Fruit fly (Drosophila melanogaster) whole organism, embryonic: ENCODE measurements around the gene CG42833.

Experiments
- B-H2 ChIP-seq: fragments of 200-800 bp; sonication (Bioruptor generic); optimal IDR thresholded peaks from 2 replicates; lab custom pipeline; 2018; ENCODE audit warnings: missing biosample characterization, mild to moderate bottlenecking, missing genetic modification characterization
- CG12769 ChIP-seq: fragments of 200-800 bp; sonication (Bioruptor generic); optimal IDR thresholded peaks from 2 replicates; lab custom pipeline; 2019; ENCODE audit warnings: missing biosample characterization, mild to moderate bottlenecking, missing genetic modification characterization, moderate library complexity
- CG13894 ChIP-seq: fragments of 200-800 bp; sonication (Bioruptor generic); optimal IDR thresholded peaks from 3 replicates; lab custom pipeline; 2018; ENCODE audit warnings: missing biosample characterization, mild to moderate bottlenecking, missing genetic modification characterization, moderate library complexity
- CG15479 ChIP-seq: fragments of 200-800 bp; sonication (Bioruptor generic); optimal IDR thresholded peaks from 3 replicates; lab custom pipeline; 2019; ENCODE audit warnings: missing biosample characterization, mild to moderate bottlenecking, missing genetic modification characterization, moderate library complexity
- CG15601 ChIP-seq: fragments of 200-800 bp; sonication (Bioruptor generic); optimal IDR thresholded peaks from 3 replicates; lab custom pipeline; 2019; ENCODE audit warnings: missing biosample characterization, mild to moderate bottlenecking, missing genetic modification characterization, moderate library complexity
- CG17612 ChIP-seq: fragments of 200-800 bp; sonication (Bioruptor generic); IDR thresholded peaks from 2 replicates; pipeline ENCODE4 v1.3.6; 2022; ENCODE audit warnings: missing biosample characterization, missing genetic modification characterization
- CG2116 ChIP-seq: fragments of 200-800 bp; sonication (Bioruptor generic); optimal IDR thresholded peaks from 3 replicates; lab custom pipeline; 2018; ENCODE audit warnings: missing biosample characterization, mild to moderate bottlenecking, missing genetic modification characterization
- CG3065 ChIP-seq: fragments of 200-800 bp; sonication (Bioruptor generic); optimal IDR thresholded peaks from 2 replicates; lab custom pipeline; 2016; ENCODE audit warnings: missing biosample characterization, missing genetic modification characterization
- CG3281 ChIP-seq: fragments of 200-800 bp; sonication (Bioruptor generic); optimal IDR thresholded peaks from 3 replicates; lab custom pipeline; 2017; ENCODE audit warnings: missing biosample characterization, mild to moderate bottlenecking, missing genetic modification characterization
- CG4404 ChIP-seq: fragments of 200-800 bp; sonication (Bioruptor generic); IDR thresholded peaks from 2 replicates; pipeline ENCODE4 v1.3.6; 2022; ENCODE audit warnings: missing biosample characterization, missing genetic modification characterization
- CG5953 ChIP-seq: fragments of 200-800 bp; sonication (Bioruptor generic); IDR thresholded peaks from 2 replicates; pipeline ENCODE4 v1.3.6; 2022; ENCODE audit warnings: missing biosample characterization, missing genetic modification characterization
- CG6175 ChIP-seq: fragments of 200-800 bp; sonication (Bioruptor generic); IDR thresholded peaks from 3 replicates; pipeline ENCODE4 v1.3.6; 2022; ENCODE audit warnings: missing biosample characterization, missing genetic modification characterization
- CG6791 ChIP-seq: fragments of 200-800 bp; sonication (Bioruptor generic); IDR thresholded peaks from 3 replicates; pipeline ENCODE4 v1.3.6; 2022; ENCODE audit warnings: missing biosample characterization, missing genetic modification characterization; ENCODE audit not compliant: partially characterized antibody
- CG7745 ChIP-seq: fragments of 200-800 bp; sonication (Bioruptor generic); optimal IDR thresholded peaks from 2 replicates; lab custom pipeline; 2018; ENCODE audit warnings: missing biosample characterization, mild to moderate bottlenecking, missing genetic modification characterization, moderate library complexity
- CTCF ChIP-seq: fragments of 200-800 bp; sonication (Bioruptor generic); optimal IDR thresholded peaks from 2 replicates; lab custom pipeline; 2017; ENCODE audit warnings: missing biosample characterization, mild to moderate bottlenecking, missing genetic modification characterization, moderate library complexity
- D ChIP-seq, 2 experiments: fragments of 200-800 bp in 1 of 2; fragments of >200 bp in 1 of 2; sonication (Bioruptor generic) in 1 of 2; optimal IDR thresholded peaks; 2 replicates in 1 of 2; 3 replicates in 1 of 2; lab custom pipeline; 2017; ENCODE audit warnings: mild to moderate bottlenecking in 1 of 2, missing biosample characterization in 1 of 2, missing genetic modification characterization in 1 of 2, missing genetic modification reagents in 1 of 2
- Dbx ChIP-seq: fragments of 200-800 bp; sonication (Bioruptor generic); IDR thresholded peaks from 3 replicates; pipeline ENCODE4 v1.3.6; 2022; ENCODE audit warnings: missing biosample characterization, missing genetic modification characterization
- Dll ChIP-seq: fragments of 200-800 bp; sonication (Bioruptor generic); IDR thresholded peaks from 4 replicates; pipeline ENCODE4 v1.3.6; 2022; ENCODE audit warnings: missing biosample characterization, missing genetic modification characterization; ENCODE audit not compliant: partially characterized antibody
- Gug ChIP-seq: fragments of 200-800 bp; sonication (Bioruptor generic); IDR thresholded peaks from 4 replicates; pipeline ENCODE4 v1.3.6; 2022; ENCODE audit warnings: missing biosample characterization, missing genetic modification characterization
- HLH3B ChIP-seq: fragments of 200-800 bp; sonication (Bioruptor generic); IDR thresholded peaks from 2 replicates; pipeline ENCODE4 v1.3.6; 2022; ENCODE audit warnings: missing biosample characterization, missing genetic modification characterization
- HmgZ ChIP-seq: fragments of 200-800 bp; sonication (Bioruptor generic); optimal IDR thresholded peaks from 2 replicates; lab custom pipeline; 2018; ENCODE audit warnings: missing biosample characterization, mild to moderate bottlenecking, missing genetic modification characterization
- Lim3 ChIP-seq: fragments of 200-800 bp; sonication (Bioruptor generic); IDR thresholded peaks from 2 replicates; pipeline ENCODE4 v1.3.6; 2022; ENCODE audit warnings: missing biosample characterization, missing genetic modification characterization
- Max ChIP-seq: fragments of 200-800 bp; sonication (Bioruptor generic); optimal IDR thresholded peaks from 2 replicates; lab custom pipeline; 2016; ENCODE audit warnings: missing biosample characterization, mild to moderate bottlenecking, missing genetic modification characterization
- Mes4 ChIP-seq: fragments of 200-800 bp; sonication (Bioruptor generic); optimal IDR thresholded peaks from 2 replicates; lab custom pipeline; 2016; ENCODE audit warnings: missing biosample characterization, missing genetic modification characterization
- Mrtf ChIP-seq: fragments of 200-800 bp; sonication (Bioruptor generic); IDR thresholded peaks from 3 replicates; pipeline ENCODE4 v1.3.6; 2022; ENCODE audit warnings: missing biosample characterization, missing genetic modification characterization
- NC2β ChIP-seq: fragments of 200-800 bp; sonication (Bioruptor generic); optimal IDR thresholded peaks from 2 replicates; lab custom pipeline; 2016; ENCODE audit warnings: missing biosample characterization, missing genetic modification characterization
- Pdp1 ChIP-seq, 2 experiments: fragments of 200-800 bp; sonication (Bioruptor generic); optimal IDR thresholded peaks; 3 replicates each; lab custom pipeline; 2016; ENCODE audit warnings: missing biosample characterization in 2 of 2, missing genetic modification characterization in 2 of 2, mild to moderate bottlenecking in 1 of 2, moderate library complexity in 1 of 2
- Ptx1 ChIP-seq: fragments of 200-800 bp; sonication (Bioruptor generic); IDR thresholded peaks from 2 replicates; pipeline ENCODE4 v1.3.6; 2022; ENCODE audit warnings: missing biosample characterization, missing genetic modification characterization
- Rx ChIP-seq: fragments of 200-800 bp; sonication (Bioruptor generic); IDR thresholded peaks from 2 replicates; pipeline ENCODE4 v1.3.6; 2022; ENCODE audit warnings: missing biosample characterization, missing genetic modification characterization
- Sry-β ChIP-seq: fragments of 200-800 bp; sonication (Bioruptor generic); optimal IDR thresholded peaks from 2 replicates; lab custom pipeline; 2018; ENCODE audit warnings: missing biosample characterization, mild to moderate bottlenecking, missing genetic modification characterization, moderate library complexity
- YL-1 ChIP-seq: fragments of 200-800 bp; sonication (Bioruptor generic); optimal IDR thresholded peaks from 3 replicates; lab custom pipeline; 2017; ENCODE audit warnings: missing biosample characterization, mild to moderate bottlenecking, missing genetic modification characterization
- ash1 ChIP-seq: fragments of 200-800 bp; sonication (Bioruptor generic); optimal IDR thresholded peaks from 2 replicates; lab custom pipeline; 2018; ENCODE audit warnings: missing biosample characterization, mild to moderate bottlenecking, missing genetic modification characterization
- cas ChIP-seq: fragments of 200-800 bp; sonication (Bioruptor generic); IDR thresholded peaks from 2 replicates; pipeline ENCODE4 v1.3.6; 2022; ENCODE audit warnings: missing biosample characterization, missing genetic modification characterization
- corto ChIP-seq: fragments of 200-800 bp; sonication (Bioruptor generic); optimal IDR thresholded peaks from 2 replicates; lab custom pipeline; 2016; ENCODE audit warnings: missing biosample characterization, mild to moderate bottlenecking, missing genetic modification characterization, moderate library complexity
- crol ChIP-seq: fragments of 200-800 bp; sonication (Bioruptor generic); IDR thresholded peaks from 2 replicates; pipeline ENCODE4 v1.3.6; 2022; ENCODE audit warnings: missing biosample characterization, missing genetic modification characterization
- cwo ChIP-seq: fragments of 200-800 bp; sonication (Bioruptor generic); optimal IDR thresholded peaks from 3 replicates; lab custom pipeline; 2017; ENCODE audit warnings: missing biosample characterization, missing genetic modification characterization, mild to moderate bottlenecking, moderate library complexity, missing genetic modification reagents
- emc ChIP-seq: fragments of 200-800 bp; sonication (Bioruptor generic); optimal IDR thresholded peaks from 2 replicates; lab custom pipeline; 2016; ENCODE audit warnings: missing biosample characterization, missing genetic modification characterization
- fd102C ChIP-seq: fragments of 200-800 bp; sonication (Bioruptor generic); optimal IDR thresholded peaks from 2 replicates; lab custom pipeline; 2018; ENCODE audit warnings: missing biosample characterization, mild to moderate bottlenecking, missing genetic modification characterization, moderate library complexity
- grau ChIP-seq: fragments of 200-800 bp; optimal IDR thresholded peaks from 3 replicates; lab custom pipeline; 2019; ENCODE audit warnings: missing biosample characterization, mild to moderate bottlenecking, missing genetic modification characterization, moderate library complexity
- gsb-n ChIP-seq: fragments of 200-800 bp; sonication (Bioruptor generic); optimal IDR thresholded peaks from 3 replicates; lab custom pipeline; 2018; ENCODE audit warnings: missing biosample characterization, mild to moderate bottlenecking, missing genetic modification characterization
- klu ChIP-seq: fragments of 200-800 bp; sonication (Bioruptor generic); IDR thresholded peaks from 2 replicates; pipeline ENCODE4 v1.3.6; 2022; ENCODE audit warnings: missing biosample characterization, missing genetic modification characterization
- lmd ChIP-seq: fragments of 200-800 bp; sonication (Bioruptor generic); IDR thresholded peaks from 2 replicates; pipeline ENCODE4 v1.3.6; 2022; ENCODE audit warnings: missing biosample characterization, missing genetic modification characterization
- nau ChIP-seq: fragments of 200-800 bp; sonication (Bioruptor generic); optimal IDR thresholded peaks from 3 replicates; lab custom pipeline; 2017; ENCODE audit warnings: missing biosample characterization, mild to moderate bottlenecking, missing genetic modification characterization, missing genetic modification reagents
- nerfin-1 ChIP-seq: fragments of 200-800 bp; sonication (Bioruptor generic); optimal IDR thresholded peaks from 3 replicates; lab custom pipeline; 2019; ENCODE audit warnings: missing biosample characterization, mild to moderate bottlenecking, missing genetic modification characterization, moderate library complexity
- shn ChIP-seq: fragments of 200-800 bp; sonication (Bioruptor generic); optimal IDR thresholded peaks from 3 replicates; lab custom pipeline; 2016; ENCODE audit warnings: missing biosample characterization, missing genetic modification characterization
- slou ChIP-seq: fragments of 200-800 bp; sonication (Bioruptor generic); optimal IDR thresholded peaks from 3 replicates; lab custom pipeline; 2016; ENCODE audit warnings: missing biosample characterization, missing genetic modification characterization
- slp2 ChIP-seq: fragments of 200-800 bp; sonication (Bioruptor generic); optimal IDR thresholded peaks from 2 replicates; lab custom pipeline; 2016; ENCODE audit warnings: missing biosample characterization, missing genetic modification characterization
- stc ChIP-seq: fragments of 200-800 bp; sonication (Bioruptor generic); IDR thresholded peaks from 2 replicates; pipeline ENCODE4 v1.3.6; 2022; ENCODE audit warnings: missing biosample characterization, missing genetic modification characterization
- yki ChIP-seq: fragments of >200 bp; optimal IDR thresholded peaks from 3 replicates; lab custom pipeline; 2018
- zf30C ChIP-seq: fragments of 200-800 bp; sonication (Bioruptor generic); optimal IDR thresholded peaks from 3 replicates; lab custom pipeline; 2018; ENCODE audit warnings: missing biosample characterization, mild to moderate bottlenecking, missing genetic modification characterization

The CG42833 gene

DNA sequence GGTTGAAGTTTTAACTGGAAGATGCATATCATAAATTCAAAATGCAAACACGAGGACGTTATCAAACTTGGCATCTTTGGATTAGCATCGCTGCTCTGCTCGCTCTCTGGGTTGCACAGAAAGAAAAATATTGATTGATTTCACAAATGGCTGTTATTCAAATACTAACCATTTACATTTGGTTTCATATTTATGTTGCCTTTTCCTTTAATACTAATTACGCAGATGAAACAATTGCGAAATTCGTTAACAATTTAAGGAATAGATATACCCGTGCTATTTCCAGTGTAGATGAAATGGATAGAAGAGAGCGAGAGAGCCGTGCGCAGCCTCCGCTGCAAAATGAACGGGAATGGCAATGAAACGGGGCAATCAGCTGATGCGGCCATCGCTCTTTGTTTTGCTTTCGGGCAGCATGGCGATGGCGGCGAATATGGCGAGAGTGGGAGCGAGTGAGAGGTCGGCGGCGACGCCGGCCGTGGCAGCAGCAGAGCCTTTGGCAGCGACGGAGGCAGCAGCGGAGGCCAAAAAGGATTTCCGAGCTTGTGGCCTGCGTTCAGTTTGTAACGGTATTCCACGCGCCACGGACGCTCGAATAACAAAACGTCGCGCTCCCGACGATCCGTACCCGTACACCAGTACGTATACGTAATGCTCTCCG, 47.8 kb downstream of the CG42833 start, which contains the start of gene rdgC (continued):
- TF ChIP-seq YL-1 (GFP tag; lab: Kevin White, UChicago) = peak; percentile 57
- TF ChIP-seq Mrtf (GFP tag; lab: Robert Waterston, UW) = peak; percentile 96
- TF ChIP-seq HmgZ (tag; lab: Kevin White, UChicago) = peak; percentile 94
- TF ChIP-seq CG15479 (GFP tag; lab: Kevin White, UChicago) = no peak
- TF ChIP-seq CG15601 (tag; lab: Kevin White, UChicago) = peak; percentile 85
- peak; percentile 86 for TF ChIP-seq CG4404 (GFP tag; lab: Robert Waterston, UW)
- peak; percentile 80 for TF ChIP-seq ash1
- TF ChIP-seq Pdp1 (GFP tag; optimal IDR thresholded peaks at IDR 0.05; lab: Kevin White, UChicago) = peak; percentile 92 to 96
- peak; percentile 95 for TF ChIP-seq Rx (GFP tag; lab: Robert Waterston, UW)
- TF ChIP-seq HLH3B (GFP tag; lab: Robert Waterston, UW) = peak; percentile 97
- TF ChIP-seq Sry-β (GFP tag; lab: Kevin White, UChicago) = peak; percentile 7
- peak; percentile 93 for TF ChIP-seq Mes4 (GFP tag; lab: Kevin White, UChicago)
- peak; percentile 91 for TF ChIP-seq Gug
- TF ChIP-seq grau (tag; lab: Kevin White, UChicago) = peak; percentile 94
- TF ChIP-seq cas (GFP tag; lab: Robert Waterston, UW) = peak; percentile 87
- TF ChIP-seq D (optimal IDR thresholded peaks at IDR 0.05; lab: Kevin White, UChicago) = no peak
- peak; percentile 92 for TF ChIP-seq D (GFP tag; optimal IDR thresholded peaks at IDR 0.05; lab: Kevin White, UChicago)
- peak; percentile 56 for TF ChIP-seq fd102C (GFP tag; lab: Kevin White, UChicago)
- peak; percentile 95 for TF ChIP-seq nau (GFP tag; lab: Kevin White, UChicago)
- peak; percentile 70 for TF ChIP-seq zf30C (GFP tag; lab: Kevin White, UChicago)
- TF ChIP-seq Lim3 = peak; percentile 93
- peak; percentile 74 for TF ChIP-seq CG2116
- TF ChIP-seq CG13894 (tag; lab: Kevin White, UChicago) = peak; percentile 92
- TF ChIP-seq klu (GFP tag; lab: Robert Waterston, UW) = peak; percentile 89
- TF ChIP-seq CG6175 (GFP tag; lab: Robert Waterston, UW) = peak; percentile 89
- peak; percentile 93 for TF ChIP-seq emc
- TF ChIP-seq Dbx (GFP tag; lab: Robert Waterston, UW) = peak; percentile 98
- peak; percentile 93 for TF ChIP-seq slp2 (GFP tag; lab: Kevin White, UChicago)
- TF ChIP-seq CG6791 (GFP tag; lab: Robert Waterston, UW) = no peak
- peak; percentile 99 for TF ChIP-seq CG12769 (tag; lab: Kevin White, UChicago)
- TF ChIP-seq CG7745 (tag; lab: Kevin White, UChicago) = no peak
- peak; percentile 94 for TF ChIP-seq CG3281
- TF ChIP-seq cwo (GFP tag; lab: Kevin White, UChicago) = peak; percentile 95
- TF ChIP-seq CG17612 (GFP tag; lab: Robert Waterston, UW) = peak; percentile 89
- peak; percentile 96 for TF ChIP-seq lmd
- TF ChIP-seq B-H2 (GFP tag; lab: Kevin White, UChicago) = peak; percentile 66
- peak; percentile 97 for TF ChIP-seq stc (GFP tag; lab: Robert Waterston, UW)
- peak; percentile 92 for TF ChIP-seq Max (GFP tag; lab: Kevin White, UChicago)
- TF ChIP-seq crol (GFP tag; lab: Robert Waterston, UW) = peak; percentile 26; the same call in 1 of the 2 replicates
- peak; percentile 19 for TF ChIP-seq corto (GFP tag; lab: Kevin White, UChicago)
- peak; percentile 91 for TF ChIP-seq nerfin-1 (tag; lab: Kevin White, UChicago)
- TF ChIP-seq gsb-n (tag; lab: Kevin White, UChicago) = peak; percentile 86
- peak; percentile 96 for TF ChIP-seq Ptx1
- peak; percentile 90 for TF ChIP-seq shn (GFP tag; lab: Kevin White, UChicago)
- TF ChIP-seq slou (GFP tag; lab: Kevin White, UChicago) = peak; percentile 92
- TF ChIP-seq Dll (GFP tag; lab: Robert Waterston, UW) = no peak
- TF ChIP-seq CTCF = peak; percentile 62
- peak; percentile 81 for TF ChIP-seq CG3065
- TF ChIP-seq yki (lab: Kevin White, UChicago) = no peak
- peak; percentile 93 for TF ChIP-seq CG5953 (GFP tag; lab: Robert Waterston, UW)
- peak; percentile 93 for TF ChIP-seq NC2β
